Fruit fly (Drosophila melanogaster): ENCODE data around the gene CG14402.

DNA sequence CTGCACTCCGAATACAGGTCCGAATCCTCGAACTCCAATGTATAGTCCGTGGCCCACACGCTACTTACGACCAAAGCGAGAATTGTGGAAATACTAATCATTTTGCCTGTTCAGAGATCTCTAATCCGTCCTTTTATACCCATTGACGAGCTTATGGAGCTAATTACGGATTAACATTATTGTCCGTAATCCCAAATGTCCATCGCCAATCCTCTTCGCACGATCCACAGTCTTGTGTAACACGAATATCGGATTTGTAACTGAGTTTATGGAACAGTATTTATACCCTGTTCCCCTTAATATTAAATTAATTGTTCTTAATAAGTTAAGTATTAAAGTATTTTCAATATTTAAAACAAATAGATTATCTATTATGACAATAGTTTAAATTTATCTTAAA is 30.7 kb upstream of the CG14402 start, which contains the start of gene CheB38a:
- TF ChIP-seq CG14655 (GFP tag; optimal IDR thresholded peaks at IDR 0.05) (no peak), CG17806 (tag; optimal IDR thresholded peaks at IDR 0.05) (no peak), CG8159 (tag; optimal IDR thresholded peaks at IDR 0.05) (no peak), fd96Ca (GFP tag; IDR thresholded peaks at IDR 0.05) (no peak), CG15710 (tag; optimal IDR thresholded peaks at IDR 0.05) (no peak), rn (GFP tag; IDR thresholded peaks at IDR 0.05) (no peak), Pif1A (GFP tag; optimal IDR thresholded peaks at IDR 0.05) (no peak), CG10348 (GFP tag; IDR thresholded peaks at IDR 0.05) (no peak), Snoo (tag; optimal IDR thresholded peaks at IDR 0.05) (no peak), CG8301 (tag; optimal IDR thresholded peaks at IDR 0.05) (no peak), EcR (GFP tag; optimal IDR thresholded peaks at IDR 0.05) (no peak), CG12605 (GFP tag; IDR thresholded peaks at IDR 0.05) (no peak)

Measured in whole organism, pupa.